Worm (Caenorhabditis elegans): ENCODE data around the gene B0222.5.

The B0222.5 gene

DNA sequence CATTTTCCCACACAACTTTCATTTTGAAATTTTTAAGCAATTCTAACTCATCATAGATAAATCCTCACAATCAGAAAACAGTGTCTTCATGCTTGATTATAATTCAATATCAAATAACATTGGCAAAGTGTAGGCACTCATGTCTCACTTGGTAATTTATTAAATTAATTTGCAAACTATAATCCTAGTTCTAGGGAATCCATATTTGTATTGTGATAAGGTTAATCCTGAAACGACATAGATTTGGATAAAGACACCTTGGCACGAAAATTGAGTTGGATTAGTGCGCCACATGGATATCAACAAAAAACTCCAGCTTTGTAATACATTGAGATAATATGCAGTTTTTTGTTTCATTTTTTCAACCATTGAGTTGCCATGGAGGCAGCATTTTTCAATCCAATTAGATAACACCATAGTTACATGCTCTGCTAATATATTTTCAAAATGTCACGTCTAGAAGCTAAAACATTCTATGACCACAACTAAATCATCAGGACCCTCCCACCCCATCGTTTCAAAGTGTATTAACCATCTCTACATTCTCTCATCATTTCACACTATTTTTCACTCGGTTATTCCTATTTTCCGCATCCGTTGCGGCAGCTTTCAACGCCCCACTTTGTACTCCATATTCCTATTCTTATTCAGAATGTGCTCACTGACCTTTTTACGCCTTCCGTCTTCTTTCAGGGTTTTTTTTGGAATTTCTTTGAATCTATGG, 29.2 kb upstream of the B0222.5 start:
- no peak for TF ChIP-seq pes-1 (GFP tag; IDR thresholded peaks at IDR 0.05)
- no peak for TF ChIP-seq hmg-4 (GFP tag; optimal IDR thresholded peaks at IDR 0.05)
- no peak for TF ChIP-seq hmbx-1 (tag; optimal IDR thresholded peaks at IDR 0.05)
- TF ChIP-seq sea-1 (GFP tag; conservative IDR thresholded peaks at IDR 0.05): no peak
- no peak for TF ChIP-seq ama-1 (optimal IDR thresholded peaks at IDR 0.05)
- TF ChIP-seq F13C5.2 (tag; optimal IDR thresholded peaks at IDR 0.05): no peak
- TF ChIP-seq hnd-1 (tag; optimal IDR thresholded peaks at IDR 0.05): no peak

DNA sequence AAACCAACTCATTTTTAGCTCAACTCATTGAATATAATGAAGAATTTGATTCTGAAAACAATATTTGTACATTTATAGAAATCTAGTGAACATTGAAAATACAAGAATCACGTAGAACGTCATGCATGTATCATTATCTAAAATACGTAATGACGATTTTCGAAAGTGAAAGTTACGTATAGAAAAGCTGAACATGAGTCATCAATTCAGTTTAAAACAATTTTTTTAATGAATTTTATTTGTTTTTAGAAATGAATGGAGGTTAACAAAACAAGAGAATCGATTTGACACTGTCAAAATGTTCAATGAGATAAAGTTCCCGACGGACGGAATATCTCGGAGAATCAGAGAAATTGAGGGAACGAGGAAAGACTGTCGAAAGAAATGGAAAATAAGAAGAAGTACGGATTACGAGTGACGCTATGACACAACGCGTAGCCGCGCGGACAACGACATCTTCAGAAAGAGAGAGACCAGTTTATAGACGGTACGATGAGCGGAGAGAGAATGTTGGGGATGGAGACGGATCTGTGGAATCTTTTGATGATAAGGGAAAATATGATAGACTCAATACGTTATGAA, 27.1 kb upstream of the B0222.5 start, which contains the start of gene ptr-1:
ptr-1 (minus strand) TSS at position 51 of the 582 bp plus-strand sequence.
- TF ChIP-seq flt-1 (GFP tag; IDR thresholded peaks at IDR 0.05) (no peak), hnd-1 (tag; optimal IDR thresholded peaks at IDR 0.05) (no peak), F13C5.2 (tag; optimal IDR thresholded peaks at IDR 0.05) (no peak)

DNA sequence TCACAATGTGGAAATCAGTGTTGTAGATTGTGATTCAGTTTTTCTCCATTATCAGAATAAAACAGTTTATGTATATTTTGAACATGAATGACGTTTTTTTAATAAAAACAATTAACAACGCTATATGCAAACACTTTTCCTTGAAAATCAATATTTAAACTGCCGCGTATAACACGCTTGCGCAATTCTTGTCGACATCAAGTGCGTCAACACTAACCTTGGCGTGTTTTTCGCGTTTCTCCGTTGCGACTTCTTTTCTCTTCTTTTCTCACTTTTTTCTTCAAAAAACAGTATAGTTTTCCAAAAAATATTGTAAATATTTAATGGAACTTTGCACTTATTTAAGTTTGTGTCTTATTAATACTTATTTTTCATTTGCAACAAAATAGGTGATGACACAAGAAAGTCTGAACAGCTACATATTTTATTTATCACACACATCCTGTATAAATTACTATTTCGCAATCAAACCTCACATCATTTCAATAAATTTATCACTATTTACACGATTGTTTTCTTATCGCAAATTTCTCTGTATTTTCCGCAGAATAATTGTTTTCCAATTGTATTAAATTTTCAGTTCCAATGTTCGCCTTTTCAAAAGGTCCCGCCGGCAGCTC, 20.7 kb upstream of the B0222.5 start, which contains the start of gene spas-1:
spas-1 (plus strand) TSS at position 572 of the 620 bp plus-strand sequence.
- TF ChIP-seq ama-1 (optimal IDR thresholded peaks at IDR 0.05): no peak
- no peak for TF ChIP-seq tra-4 (tag; optimal IDR thresholded peaks at IDR 0.05)
- TF ChIP-seq pes-1 (GFP tag; IDR thresholded peaks at IDR 0.05): no peak
- peak; percentile 35 for TF ChIP-seq ceh-36 (tag; optimal IDR thresholded peaks at IDR 0.05)
- TF ChIP-seq aly-1 (tag; optimal IDR thresholded peaks at IDR 0.05): no peak
- no peak for TF ChIP-seq flt-1 (GFP tag; IDR thresholded peaks at IDR 0.05)
- peak; percentile 57; the same call in 1 of the 2 replicates for TF ChIP-seq tbx-11 (GFP tag; IDR thresholded peaks at IDR 0.05)
- no peak for TF ChIP-seq sea-1 (GFP tag; conservative IDR thresholded peaks at IDR 0.05)
- peak; percentile 36 for TF ChIP-seq hnd-1 (tag; optimal IDR thresholded peaks at IDR 0.05)
- TF ChIP-seq F13C5.2 (tag; optimal IDR thresholded peaks at IDR 0.05): peak; percentile 84
- no peak for TF ChIP-seq ets-7 (tag; optimal IDR thresholded peaks at IDR 0.05)
- TF ChIP-seq ceh-13 (GFP tag; optimal IDR thresholded peaks at IDR 0.05): no peak
- no peak; the same call in 1 of the 2 replicates for TF ChIP-seq tbx-37 (GFP tag; conservative IDR thresholded peaks at IDR 0.05)
- no peak for TF ChIP-seq hmg-4 (GFP tag; optimal IDR thresholded peaks at IDR 0.05)
- TF ChIP-seq hmbx-1 (tag; optimal IDR thresholded peaks at IDR 0.05): no peak

DNA sequence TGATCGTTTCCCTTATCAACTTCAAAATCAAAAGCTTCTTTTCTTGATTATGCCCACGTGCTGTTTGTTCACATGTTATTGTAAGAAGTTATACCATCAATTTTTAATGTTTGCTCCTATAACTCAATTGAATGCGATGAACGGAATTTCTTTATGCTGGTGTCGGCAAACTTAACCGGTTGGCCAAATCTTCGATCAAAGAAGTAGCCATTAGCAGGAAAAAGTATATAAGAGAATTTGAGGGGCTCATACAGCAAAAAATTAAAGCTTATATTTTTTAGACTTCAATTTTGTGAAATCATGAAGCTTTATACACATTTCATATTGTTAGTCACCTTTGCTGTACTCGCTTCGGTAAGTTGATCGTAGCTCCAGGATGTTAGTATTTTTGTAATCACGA, 19.1 kb upstream of the B0222.5 start, which contains the start of gene pqn-16:
pqn-16 (plus strand) TSS at position 301 of the 400 bp plus-strand sequence.
- TF ChIP-seq ceh-36 (tag; optimal IDR thresholded peaks at IDR 0.05) (no peak), hmg-4 (GFP tag; optimal IDR thresholded peaks at IDR 0.05) (no peak)

DNA sequence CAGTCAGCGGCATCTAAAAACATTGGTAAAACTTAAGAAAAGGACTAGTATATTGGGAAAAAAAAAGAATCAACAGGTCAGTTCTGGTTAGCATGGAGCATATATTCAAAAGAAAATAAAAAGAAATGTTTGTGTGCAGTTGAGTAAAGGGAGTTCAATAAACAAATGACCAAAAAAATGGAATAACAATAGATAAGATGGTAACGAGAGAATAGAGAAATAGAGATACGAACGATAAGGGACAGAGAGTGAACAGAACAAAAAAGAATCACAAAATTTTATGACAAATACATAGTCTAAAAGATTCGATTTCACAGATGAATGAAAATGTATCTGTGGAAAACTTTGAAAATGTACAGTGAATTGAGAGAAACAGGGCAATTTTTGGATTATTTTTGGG, 18.3 kb upstream of the B0222.5 start, which contains the start of gene gad-3:
gad-3 (minus strand) TSS at position 17 of the 400 bp plus-strand sequence.
- TF ChIP-seq ceh-36 (tag; optimal IDR thresholded peaks at IDR 0.05): no peak
- TF ChIP-seq hmg-4 (GFP tag; optimal IDR thresholded peaks at IDR 0.05): no peak
- TF ChIP-seq hnd-1 (tag; optimal IDR thresholded peaks at IDR 0.05): no peak
- no peak for TF ChIP-seq aly-1 (tag; optimal IDR thresholded peaks at IDR 0.05)
- no peak for TF ChIP-seq tra-4 (tag; optimal IDR thresholded peaks at IDR 0.05)
- TF ChIP-seq ama-1 (optimal IDR thresholded peaks at IDR 0.05): no peak
- no peak for TF ChIP-seq ets-7 (tag; optimal IDR thresholded peaks at IDR 0.05)
- no peak for TF ChIP-seq flt-1 (GFP tag; IDR thresholded peaks at IDR 0.05)
- no peak for TF ChIP-seq B0310.2 (tag; optimal IDR thresholded peaks at IDR 0.05)
- TF ChIP-seq F13C5.2 (tag; optimal IDR thresholded peaks at IDR 0.05): no peak
- no peak for TF ChIP-seq tbx-37 (GFP tag; conservative IDR thresholded peaks at IDR 0.05)
- no peak for TF ChIP-seq tbx-11 (GFP tag; IDR thresholded peaks at IDR 0.05)
- no peak for TF ChIP-seq hmbx-1 (tag; optimal IDR thresholded peaks at IDR 0.05)
- no peak for TF ChIP-seq scrt-1 (GFP tag; IDR thresholded peaks at IDR 0.05)

DNA sequence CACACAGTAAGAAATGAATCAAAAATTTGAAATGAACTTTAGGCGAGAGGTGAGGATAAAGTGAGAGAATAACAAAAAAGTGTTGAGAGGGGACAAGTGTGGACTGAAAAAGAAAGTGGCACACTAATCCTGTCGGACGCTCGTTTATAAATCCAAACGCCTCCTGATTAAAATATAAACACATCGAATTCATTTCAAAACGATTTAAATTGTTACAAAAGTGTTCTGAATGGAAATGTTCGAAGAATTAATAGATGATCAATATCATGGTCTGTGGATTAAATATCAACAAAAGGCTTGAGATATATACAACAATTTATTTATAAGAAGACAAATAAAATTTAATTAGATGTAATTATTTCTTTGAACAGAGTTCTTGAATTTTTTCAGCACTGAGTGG, 13.4 kb upstream of the B0222.5 start, which contains the start of gene B0222.11:
B0222.11 (minus strand) TSS at position 101 of the 400 bp plus-strand sequence.
- TF ChIP-seq ama-1 (optimal IDR thresholded peaks at IDR 0.05) (no peak), ets-7 (tag; optimal IDR thresholded peaks at IDR 0.05) (no peak), flt-1 (GFP tag; IDR thresholded peaks at IDR 0.05) (no peak), aly-1 (tag; optimal IDR thresholded peaks at IDR 0.05) (no peak), tbx-11 (GFP tag; IDR thresholded peaks at IDR 0.05) (no peak), hmbx-1 (tag; optimal IDR thresholded peaks at IDR 0.05) (no peak), hmg-4 (GFP tag; optimal IDR thresholded peaks at IDR 0.05) (no peak), tra-4 (tag; optimal IDR thresholded peaks at IDR 0.05) (no peak), B0310.2 (tag; optimal IDR thresholded peaks at IDR 0.05) (no peak), tbx-37 (GFP tag; conservative IDR thresholded peaks at IDR 0.05) (no peak), pes-1 (GFP tag; IDR thresholded peaks at IDR 0.05) (no peak), scrt-1 (GFP tag; IDR thresholded peaks at IDR 0.05) (no peak), hnd-1 (tag; optimal IDR thresholded peaks at IDR 0.05) (no peak), ceh-36 (tag; optimal IDR thresholded peaks at IDR 0.05) (no peak), F13C5.2 (tag; optimal IDR thresholded peaks at IDR 0.05) (no peak)

DNA sequence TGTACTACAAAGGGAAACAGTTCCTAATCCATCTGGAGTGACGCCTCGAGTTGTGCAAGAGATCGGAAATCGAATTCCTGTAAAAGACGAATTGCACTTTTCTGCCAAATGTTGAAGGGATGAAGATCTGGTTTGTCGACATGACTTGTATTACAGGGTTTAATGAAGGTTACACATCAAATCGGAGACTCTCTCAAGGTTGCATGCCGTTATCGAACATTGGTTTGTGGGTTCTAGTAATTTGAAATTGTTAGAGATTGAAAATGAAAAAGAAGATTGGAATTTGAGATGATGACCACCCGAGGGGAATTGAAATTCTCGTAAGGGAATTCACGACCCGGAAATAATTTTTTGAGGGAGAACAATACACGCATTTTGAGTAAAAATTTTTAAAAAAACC, 11.6 kb upstream of the B0222.5 start:
- TF ChIP-seq sea-1 (GFP tag; conservative IDR thresholded peaks at IDR 0.05): no peak
- no peak for TF ChIP-seq B0310.2 (tag; optimal IDR thresholded peaks at IDR 0.05)
- TF ChIP-seq ceh-36 (tag; optimal IDR thresholded peaks at IDR 0.05): no peak
- TF ChIP-seq ets-7 (tag; optimal IDR thresholded peaks at IDR 0.05): no peak
- no peak for TF ChIP-seq hmbx-1 (tag; optimal IDR thresholded peaks at IDR 0.05)
- TF ChIP-seq pes-1 (GFP tag; IDR thresholded peaks at IDR 0.05): no peak
- no peak for TF ChIP-seq ceh-13 (GFP tag; optimal IDR thresholded peaks at IDR 0.05)
- TF ChIP-seq F13C5.2 (tag; optimal IDR thresholded peaks at IDR 0.05): no peak
- no peak for TF ChIP-seq ama-1 (optimal IDR thresholded peaks at IDR 0.05)
- TF ChIP-seq flt-1 (GFP tag; IDR thresholded peaks at IDR 0.05): no peak
- TF ChIP-seq tra-4 (tag; optimal IDR thresholded peaks at IDR 0.05): no peak
- no peak for TF ChIP-seq tbx-11 (GFP tag; IDR thresholded peaks at IDR 0.05)
- TF ChIP-seq hmg-4 (GFP tag; optimal IDR thresholded peaks at IDR 0.05): no peak
- TF ChIP-seq hnd-1 (tag; optimal IDR thresholded peaks at IDR 0.05): no peak
- no peak for TF ChIP-seq scrt-1 (GFP tag; IDR thresholded peaks at IDR 0.05)
- no peak for TF ChIP-seq aly-1 (tag; optimal IDR thresholded peaks at IDR 0.05)
- TF ChIP-seq tbx-37 (GFP tag; conservative IDR thresholded peaks at IDR 0.05): no peak
